Worm (Caenorhabditis elegans): ENCODE results near the gene nca-2.

ce11 chrIII:4934896-4935628 lies 30.3 kb upstream of the nca-2 start, which contains the start of gene mrps-18C:
- no peak for TF ChIP-seq elt-1 (tag; optimal IDR thresholded peaks at IDR 0.05)
- TF ChIP-seq nhr-23 (tag; optimal IDR thresholded peaks at IDR 0.05), result no peak
- TF ChIP-seq nhr-11 (tag; optimal IDR thresholded peaks at IDR 0.05), result no peak
- no peak for TF ChIP-seq fkh-10 (GFP tag; optimal IDR thresholded peaks at IDR 0.05)
- no peak for TF ChIP-seq nhr-237 (tag; optimal IDR thresholded peaks at IDR 0.05)
- TF ChIP-seq skn-1 (tag; optimal IDR thresholded peaks at IDR 0.05), result no peak
- TF ChIP-seq pqm-1 (tag; optimal IDR thresholded peaks at IDR 0.05), result no peak
- TF ChIP-seq mdl-1 (tag; optimal IDR thresholded peaks at IDR 0.05), result no peak
